Fruit fly (Drosophila melanogaster) whole organism, wandering third instar larva: ENCODE data around the gene glob1.

Experiments
- Dfd ChIP-seq: fragments of >200 bp; optimal IDR thresholded peaks from 2 replicates; lab custom pipeline; 2017; ENCODE audit warnings: missing biosample characterization, missing genetic modification characterization
- HLH106 ChIP-seq: fragments of 200-800 bp; optimal IDR thresholded peaks from 3 replicates; lab custom pipeline; 2019; ENCODE audit warnings: missing biosample characterization, mild to moderate bottlenecking, missing genetic modification characterization, moderate library complexity
- Hnf4 ChIP-seq: fragments of 200-800 bp; sonication (Bioruptor generic); optimal IDR thresholded peaks from 2 replicates; lab custom pipeline; 2016; ENCODE audit warnings: missing biosample characterization, mild to moderate bottlenecking, missing genetic modification characterization
- Myc ChIP-seq: fragments of >200 bp; optimal IDR thresholded peaks from 2 replicates; lab custom pipeline; 2017
- Sp1 ChIP-seq: fragments of 200-800 bp; sonication (Bioruptor generic); optimal IDR thresholded peaks from 3 replicates; lab custom pipeline; 2019; ENCODE audit warnings: missing biosample characterization, mild to moderate bottlenecking, missing genetic modification characterization, moderate library complexity
- Vsx2 ChIP-seq: fragments of 200-300, 225-300 bp; sonication (Bioruptor generic); optimal IDR thresholded peaks from 2 replicates; lab custom pipeline; 2018; ENCODE audit warnings: missing biosample characterization, missing genetic modification characterization; ENCODE audit not compliant: partially characterized antibody
- ey ChIP-seq: fragments of 200-800 bp; sonication (Bioruptor generic); optimal IDR thresholded peaks from 2 replicates; lab custom pipeline; 2016; ENCODE audit warnings: missing biosample characterization, missing genetic modification characterization
- h ChIP-seq: fragments of 200-800 bp; sonication (Bioruptor generic); optimal IDR thresholded peaks from 3 replicates; lab custom pipeline; 2016; ENCODE audit warnings: missing biosample characterization, mild to moderate bottlenecking, missing genetic modification characterization
- lola ChIP-seq: fragments of >200 bp; optimal IDR thresholded peaks from 2 replicates; lab custom pipeline; 2017; ENCODE audit warnings: missing biosample characterization, missing genetic modification characterization
- pan ChIP-seq: fragments of >200 bp; optimal IDR thresholded peaks from 2 replicates; lab custom pipeline; 2017
- usp ChIP-seq: fragments of >200 bp; optimal IDR thresholded peaks from 2 replicates; lab custom pipeline; 2017; ENCODE audit warnings: missing biosample characterization, missing genetic modification characterization

- TF ChIP-seq Hnf4 (GFP tag; lab: Kevin White, UChicago) (no peak), Dfd (no peak), pan (lab: Kevin White, UChicago) (no peak), Myc (lab: Kevin White, UChicago) (no peak), h (GFP tag; lab: Kevin White, UChicago) (no peak), usp (GFP tag; lab: Kevin White, UChicago) (no peak), lola (GFP tag; lab: Kevin White, UChicago) (no peak), ey (GFP tag; lab: Kevin White, UChicago) (no peak), HLH106 (tag; lab: Kevin White, UChicago) (no peak), Sp1 (no peak), Vsx2 (GFP tag; lab: Kevin White, UChicago) (no peak)
Observed at dm6 chr3R:15895978-15896377, 8.5 kb downstream of the glob1 start, which contains the start of gene CG14877.
